Worm (Caenorhabditis elegans): ENCODE measurements around the gene cest-35.1.
A peak's percentile ranks its signal among the peaks of the same experiment; 100 is the strongest.

The cest-35.1 gene

DNA sequence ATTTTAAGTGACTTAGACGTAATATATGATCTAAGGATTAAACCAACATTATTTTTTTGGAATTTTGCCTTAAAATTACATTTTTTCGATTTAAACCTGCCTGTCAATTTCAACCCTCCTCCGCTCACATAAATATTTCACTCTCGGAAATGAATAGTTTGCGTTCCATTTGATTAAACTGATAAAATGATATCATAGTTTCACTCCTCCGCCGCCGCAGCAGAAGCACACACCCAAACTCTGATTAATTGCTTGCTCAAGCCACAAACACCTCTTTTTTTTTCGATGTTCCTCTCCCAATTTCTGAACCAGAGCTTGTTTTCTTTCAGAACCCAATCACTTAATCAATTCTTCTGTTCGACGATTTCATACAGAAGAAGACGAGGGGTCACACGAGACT lies 19.9 kb downstream of the cest-35.1 start, which contains the start of gene Y49G5B.1:
Gene Y49G5B.1, plus strand, starts transcription at position 324 of the 400 bp plus-strand sequence.
- peak; percentile 56 for TF ChIP-seq fos-1 (tag; optimal IDR thresholded peaks at IDR 0.05)
- no peak for TF ChIP-seq mbf-1 (tag; optimal IDR thresholded peaks at IDR 0.05)

DNA sequence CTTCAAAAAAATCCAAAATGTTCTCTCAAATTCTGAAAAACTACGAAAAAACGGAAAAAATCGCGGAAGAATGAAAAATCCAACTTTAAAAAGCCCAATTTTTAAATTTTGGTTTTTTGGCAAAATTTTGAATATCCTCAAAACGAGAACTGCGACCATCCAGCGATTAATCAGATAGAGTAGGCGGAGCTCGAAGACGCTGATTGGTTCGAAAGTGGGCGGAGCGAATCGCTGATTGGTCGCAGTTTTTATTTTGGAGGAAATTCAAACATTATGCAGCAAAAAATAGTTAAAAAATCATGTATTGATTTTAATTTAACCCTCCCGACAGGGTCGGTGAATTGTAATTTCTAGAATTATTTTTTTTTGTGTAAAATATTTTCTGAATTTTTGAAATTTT lies 29.3 kb downstream of the cest-35.1 start:
- TF ChIP-seq R02D3.7 (tag; optimal IDR thresholded peaks at IDR 0.05): no peak
- TF ChIP-seq lin-11 (tag; optimal IDR thresholded peaks at IDR 0.05): no peak
- TF ChIP-seq ztf-4 (tag; optimal IDR thresholded peaks at IDR 0.05): no peak
- TF ChIP-seq sma-3 (GFP tag; optimal IDR thresholded peaks at IDR 0.05): no peak
- no peak for TF ChIP-seq sma-9 (GFP tag; optimal IDR thresholded peaks at IDR 0.05)
- no peak for TF ChIP-seq sma-9 (tag; optimal IDR thresholded peaks at IDR 0.05)

DNA sequence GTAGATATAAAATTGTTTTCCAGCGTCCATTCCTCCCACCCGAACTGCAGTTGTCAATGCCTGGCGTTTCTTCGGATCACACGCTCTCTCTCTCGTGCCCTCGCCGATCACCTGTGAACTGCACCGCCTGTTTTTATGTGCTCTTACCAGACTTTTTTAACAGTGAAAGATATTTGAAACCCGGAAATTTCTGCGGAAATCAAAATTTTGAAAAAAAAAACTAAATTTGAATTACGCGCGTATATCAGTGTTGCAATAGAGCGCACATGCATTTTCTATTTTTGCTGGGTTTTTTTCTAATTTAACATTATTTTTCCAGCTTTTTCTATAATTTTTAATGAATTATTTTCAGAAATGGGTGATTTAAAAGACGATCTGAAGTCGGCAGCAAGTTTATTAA lies 38.8 kb downstream of the cest-35.1 start, which contains the start of gene ttc-37:
Gene ttc-37, plus strand, starts transcription at position 349 of the 400 bp plus-strand sequence.
- TF ChIP-seq nhr-21 (tag; optimal IDR thresholded peaks at IDR 0.05) (no peak), C34F6.9 (tag; optimal IDR thresholded peaks at IDR 0.05) (peak; percentile 79), F13H6.1 (tag; optimal IDR thresholded peaks at IDR 0.05) (peak; percentile 53), elt-1 (tag; optimal IDR thresholded peaks at IDR 0.05) (no peak), alr-1 (tag; optimal IDR thresholded peaks at IDR 0.05) (no peak), ztf-11 (tag; optimal IDR thresholded peaks at IDR 0.05) (no peak), nhr-25 (tag; optimal IDR thresholded peaks at IDR 0.05) (peak; percentile 36), lsy-2 (tag; optimal IDR thresholded peaks at IDR 0.05) (peak; percentile 33 to 82), ama-1 (optimal IDR thresholded peaks at IDR 0.05) (no peak), lin-13 (GFP tag; optimal IDR thresholded peaks at IDR 0.05) (peak; percentile 6), unc-55 (GFP tag; optimal IDR thresholded peaks at IDR 0.05) (peak; percentile 89), nhr-129 (tag; optimal IDR thresholded peaks at IDR 0.05) (peak; percentile 22), nhr-10 (tag; optimal IDR thresholded peaks at IDR 0.05) (no peak), fos-1 (tag; optimal IDR thresholded peaks at IDR 0.05) (peak; percentile 17), sma-9 (GFP tag; optimal IDR thresholded peaks at IDR 0.05) (no peak), sma-9 (tag; optimal IDR thresholded peaks at IDR 0.05) (no peak), sma-3 (GFP tag; optimal IDR thresholded peaks at IDR 0.05) (peak; percentile 54), skn-1 (tag; optimal IDR thresholded peaks at IDR 0.05) (no peak), crh-2 (tag; optimal IDR thresholded peaks at IDR 0.05) (peak; percentile 55), egl-27 (tag; optimal IDR thresholded peaks at IDR 0.05) (peak; percentile 13), zag-1 (tag; optimal IDR thresholded peaks at IDR 0.05) (no peak), gmeb-1 (tag; optimal IDR thresholded peaks at IDR 0.05) (peak; percentile 99), lin-11 (tag; optimal IDR thresholded peaks at IDR 0.05) (no peak), Y55F3AM.14 (GFP tag; optimal IDR thresholded peaks at IDR 0.05) (no peak), R02D3.7 (tag; optimal IDR thresholded peaks at IDR 0.05) (no peak)

DNA sequence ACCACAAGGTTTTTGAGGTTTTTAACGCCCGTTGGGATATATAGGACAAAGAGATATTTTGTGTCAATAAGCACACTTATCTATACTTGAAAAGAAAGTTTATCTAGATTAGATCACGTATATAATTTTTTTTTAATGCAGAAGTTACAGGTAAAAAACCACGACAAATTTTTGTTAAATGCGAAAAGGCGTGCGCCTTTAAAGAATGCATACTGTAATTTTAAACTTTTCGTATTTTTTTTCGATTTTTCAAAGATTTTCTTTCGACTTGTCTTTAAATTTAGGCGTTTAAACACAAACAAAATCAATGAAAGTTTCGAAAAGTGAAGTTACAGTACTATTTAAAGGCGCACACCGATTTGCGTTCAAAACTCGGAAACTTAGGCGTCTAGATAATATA lies 39.3 kb downstream of the cest-35.1 start:
- TF ChIP-seq unc-39 (tag; optimal IDR thresholded peaks at IDR 0.05) (no peak), nhr-23 (tag; optimal IDR thresholded peaks at IDR 0.05) (no peak), nhr-25 (tag; optimal IDR thresholded peaks at IDR 0.05) (no peak), fos-1 (tag; optimal IDR thresholded peaks at IDR 0.05) (no peak), nhr-6 (tag; optimal IDR thresholded peaks at IDR 0.05) (no peak), ztf-1 (GFP tag; conservative IDR thresholded peaks at IDR 0.05) (no peak), alr-1 (tag; optimal IDR thresholded peaks at IDR 0.05) (no peak), mab-5 (tag; optimal IDR thresholded peaks at IDR 0.05) (no peak), sma-9 (GFP tag; optimal IDR thresholded peaks at IDR 0.05) (no peak), sma-9 (tag; optimal IDR thresholded peaks at IDR 0.05) (no peak), nhr-237 (tag; optimal IDR thresholded peaks at IDR 0.05) (no peak), lin-11 (tag; optimal IDR thresholded peaks at IDR 0.05) (no peak), ZK546.5 (tag; optimal IDR thresholded peaks at IDR 0.05) (no peak), mbf-1 (tag; optimal IDR thresholded peaks at IDR 0.05) (no peak)

DNA sequence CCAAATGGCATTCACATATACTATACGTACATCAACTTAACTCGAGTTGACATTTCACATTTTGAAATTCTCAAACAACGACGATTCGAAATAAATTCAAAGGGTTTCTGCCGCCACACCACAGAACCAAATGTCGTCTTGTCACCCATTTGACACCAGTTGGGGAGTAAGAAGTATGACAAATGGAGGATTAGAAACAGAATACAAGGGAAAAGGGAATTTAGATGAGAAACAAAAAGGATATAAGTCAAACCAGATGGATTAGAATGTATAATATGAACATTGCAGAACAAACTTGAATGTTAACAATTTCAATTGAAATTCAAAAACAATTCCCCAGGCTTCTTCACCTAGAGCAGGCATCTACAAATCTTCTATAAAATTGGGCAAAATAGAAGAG lies 41.2 kb downstream of the cest-35.1 start:
- TF ChIP-seq nhr-10 (tag; optimal IDR thresholded peaks at IDR 0.05): no peak
- TF ChIP-seq mab-5 (tag; optimal IDR thresholded peaks at IDR 0.05): peak; percentile 22

DNA sequence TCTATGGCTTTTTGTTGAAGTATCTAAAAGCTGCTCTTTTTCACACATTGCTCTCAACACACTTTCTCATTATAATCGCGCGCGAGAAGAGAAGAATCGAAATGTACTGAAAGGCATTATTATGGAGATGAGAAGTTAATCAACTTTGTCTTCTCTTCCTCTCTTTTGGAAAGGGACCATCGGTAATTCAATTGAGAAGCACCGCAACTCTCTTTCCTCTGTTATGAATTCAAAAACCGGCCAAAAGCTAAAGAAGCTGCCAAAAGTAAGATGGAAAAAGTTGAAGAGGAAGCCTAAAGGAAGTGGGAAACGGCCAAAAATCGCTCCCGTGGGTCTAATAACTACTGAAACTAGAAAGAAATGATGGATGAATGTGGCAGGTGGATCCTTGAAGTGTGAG lies 42.7 kb downstream of the cest-35.1 start:
- TF ChIP-seq ztf-1 (GFP tag; conservative IDR thresholded peaks at IDR 0.05) (no peak), sma-9 (GFP tag; optimal IDR thresholded peaks at IDR 0.05) (peak; percentile 41), sma-9 (tag; optimal IDR thresholded peaks at IDR 0.05) (no peak), aly-2 (tag; optimal IDR thresholded peaks at IDR 0.05) (no peak)
